Fruit fly (Drosophila melanogaster): ENCODE data around the gene CG13599.

CG13599 gene

dm6 chr3R:23888273-23889220 lies 42.9 kb upstream of the CG13599 start (continued):
- TF ChIP-seq CG14050 (GFP tag; IDR thresholded peaks at IDR 0.05) (0 out of 3 replicates have a peak, but pooled peaks have one; percentile 11), CG12071 (GFP tag; optimal IDR thresholded peaks at IDR 0.05) (no peak), da (GFP tag; optimal IDR thresholded peaks at IDR 0.05) (no peak), fu2 (GFP tag; optimal IDR thresholded peaks at IDR 0.05) (no peak), luna (GFP tag; optimal IDR thresholded peaks at IDR 0.05) (no peak), CG10462 (GFP tag; optimal IDR thresholded peaks at IDR 0.05) (no peak), CG32772 (GFP tag; IDR thresholded peaks at IDR 0.05) (no peak), CG17912 (GFP tag; optimal IDR thresholded peaks at IDR 0.05) (no peak), bowl (GFP tag; IDR thresholded peaks at IDR 0.05) (no peak), eve (GFP tag; optimal IDR thresholded peaks at IDR 0.05) (no peak), ftz-f1 (GFP tag; optimal IDR thresholded peaks at IDR 0.05) (no peak), Atf6 (GFP tag; IDR thresholded peaks at IDR 0.05) (peak; percentile 22; the same call in 1 of the 2 replicates), lab (GFP tag; optimal IDR thresholded peaks at IDR 0.05) (peak; percentile 25), vnd (GFP tag; IDR thresholded peaks at IDR 0.05; ENCODE audit: partially characterized antibody) (no peak), dmrt11E (tag; optimal IDR thresholded peaks at IDR 0.05) (peak; percentile 3), CG8388 (GFP tag; optimal IDR thresholded peaks at IDR 0.05) (peak; percentile 3), pum (GFP tag; optimal IDR thresholded peaks at IDR 0.05) (no peak), Vsx1 (GFP tag; optimal IDR thresholded peaks at IDR 0.05) (no peak), chinmo (GFP tag; IDR thresholded peaks at IDR 0.05; ENCODE audit: partially characterized antibody) (0 out of 4 replicates have a peak, but pooled peaks have one; percentile 26), wdn (GFP tag; IDR thresholded peaks at IDR 0.05) (no peak), Optix (GFP tag; IDR thresholded peaks at IDR 0.05) (no peak), CG3065 (GFP tag; optimal IDR thresholded peaks at IDR 0.05) (no peak), inv (GFP tag; IDR thresholded peaks at IDR 0.05; ENCODE audit: partially characterized antibody) (no peak), tio (GFP tag; optimal IDR thresholded peaks at IDR 0.05) (no peak), CG6272 (GFP tag; IDR thresholded peaks at IDR 0.05) (no peak), Dp (GFP tag; optimal IDR thresholded peaks at IDR 0.05) (no peak), gem (tag; optimal IDR thresholded peaks at IDR 0.05) (peak; percentile 57), en (GFP tag; optimal IDR thresholded peaks at IDR 0.05) (peak; percentile 8), Dad (GFP tag; optimal IDR thresholded peaks at IDR 0.05) (no peak), CG4854 (GFP tag; optimal IDR thresholded peaks at IDR 0.05) (no peak), CG13775 (GFP tag; optimal IDR thresholded peaks at IDR 0.05) (no peak), CG4820 (GFP tag; optimal IDR thresholded peaks at IDR 0.05) (no peak), gce (GFP tag; IDR thresholded peaks at IDR 0.05) (no peak), CG16863 (GFP tag; optimal IDR thresholded peaks at IDR 0.05) (no peak), stc (GFP tag; IDR thresholded peaks at IDR 0.05) (no peak), Ravus (GFP tag; IDR thresholded peaks at IDR 0.05) (no peak), lilli (GFP tag; optimal IDR thresholded peaks at IDR 0.05) (peak; percentile 5), CG18764 (GFP tag; optimal IDR thresholded peaks at IDR 0.05) (no peak), CG11247 (GFP tag; IDR thresholded peaks at IDR 0.05) (no peak), Aef1 (GFP tag; IDR thresholded peaks at IDR 0.05) (0 out of 3 replicates have a peak, but pooled peaks have one; percentile 14), sens (GFP tag) (peak; percentile 87), cad (GFP tag; optimal IDR thresholded peaks at IDR 0.05) (no peak), ems (GFP tag; optimal IDR thresholded peaks at IDR 0.05) (no peak), CG12236 (GFP tag; optimal IDR thresholded peaks at IDR 0.05) (no peak), wek (GFP tag; optimal IDR thresholded peaks at IDR 0.05) (peak; percentile 41), cg (GFP tag; optimal IDR thresholded peaks at IDR 0.05) (no peak), hkb (optimal IDR thresholded peaks at IDR 0.05) (no peak), hkb (GFP tag; IDR thresholded peaks at IDR 0.05) (0 out of 2 replicates have a peak, but pooled peaks have one; percentile 28), Deaf1 (tag; optimal IDR thresholded peaks at IDR 0.05) (peak; percentile 9), tap (tag; optimal IDR thresholded peaks at IDR 0.05) (peak; percentile 33)
